Worm (Caenorhabditis elegans): ENCODE measurements around the gene F38B2.3.

ce11 chrX:11316750-11317149 is 30.6 kb upstream of the F38B2.3 start, which contains the start of gene nlp-57:
- TF ChIP-seq madf-2 (tag; optimal IDR thresholded peaks at IDR 0.05): no peak
- TF ChIP-seq syd-9 (tag; optimal IDR thresholded peaks at IDR 0.05): no peak
- TF ChIP-seq pqm-1 (tag; optimal IDR thresholded peaks at IDR 0.05): no peak
- no peak for TF ChIP-seq rnt-1 (tag; optimal IDR thresholded peaks at IDR 0.05)
- TF ChIP-seq zip-5 (tag; optimal IDR thresholded peaks at IDR 0.05): no peak
- no peak for TF ChIP-seq hlh-13 (GFP tag; optimal IDR thresholded peaks at IDR 0.05)
- TF ChIP-seq nfya-1 (tag; optimal IDR thresholded peaks at IDR 0.05): no peak
- no peak for TF ChIP-seq ztf-16 (tag; optimal IDR thresholded peaks at IDR 0.05)
- TF ChIP-seq unc-86 (tag; optimal IDR thresholded peaks at IDR 0.05): no peak

Data from whole organism, late embryonic.